Worm (Caenorhabditis elegans) whole organism, L1 larva: ENCODE measurements around the gene C56G2.5.

Experiments
- C16A3.4 ChIP-seq: fragments of 150-350 bp; optimal IDR thresholded peaks from 2 replicates; lab custom pipeline; 2014; ENCODE audit warnings: missing biosample characterization, missing genetic modification characterization
- aly-2 ChIP-seq: fragments of 150-350 bp; optimal IDR thresholded peaks from 2 replicates; lab custom pipeline; 2014; ENCODE audit warnings: missing biosample characterization, missing genetic modification characterization
- blmp-1 ChIP-seq: fragments of 150-350 bp; optimal IDR thresholded peaks from 2 replicates; lab custom pipeline; 2014; ENCODE audit warnings: missing biosample characterization, missing genetic modification characterization
- ceh-8 ChIP-seq: fragments of 200-800 bp; sonication (Bioruptor generic); optimal IDR thresholded peaks from 2 replicates; lab custom pipeline; 2018; ENCODE audit warnings: mild to moderate bottlenecking, missing genetic modification characterization, moderate library complexity, missing compliant biosample characterization
- ces-1 ChIP-seq: fragments of 150-350 bp; optimal IDR thresholded peaks from 2 replicates; lab custom pipeline; 2014; ENCODE audit warnings: missing biosample characterization, missing genetic modification reagents, missing genetic modification characterization
- dpl-1 ChIP-seq, 3 experiments: fragments of 150-350 bp in 2 of 3; sonication (generic microtip) in 1 of 3; optimal IDR thresholded peaks; 2 replicates each; lab custom pipeline; 2014 to 2017; ENCODE audit warnings: missing biosample characterization in 3 of 3, missing genetic modification characterization in 3 of 3, missing genetic modification reagents in 3 of 3
- efl-1 ChIP-seq, 4 experiments: fragments of 150-350 bp; optimal IDR thresholded peaks in 3 of 4; peaks in 1 of 4; 1 replicate in 1 of 4; 2 replicates in 3 of 4; lab custom pipeline; 2014; ENCODE audit warnings: missing biosample characterization in 2 of 4, missing genetic modification characterization in 2 of 4, missing genetic modification reagents in 2 of 4
- fkh-10 ChIP-seq: sonication (generic microtip); optimal IDR thresholded peaks from 2 replicates; lab custom pipeline; 2017; ENCODE audit warnings: missing biosample characterization, missing genetic modification reagents, missing genetic modification characterization
- fkh-4 ChIP-seq: sonication (generic microtip); optimal IDR thresholded peaks from 2 replicates; lab custom pipeline; 2016; ENCODE audit warnings: missing compliant biosample characterization, missing genetic modification characterization, borderline replicate concordance
- fos-1 ChIP-seq: fragments of 150-350 bp; optimal IDR thresholded peaks from 2 replicates; lab custom pipeline; 2014; ENCODE audit warnings: missing biosample characterization, missing genetic modification characterization
- grh-1 ChIP-seq: fragments of 200-800 bp; sonication (Bioruptor generic); IDR thresholded peaks from 2 replicates; pipeline ENCODE4 v1.3.6; 2022; ENCODE audit warnings: missing genetic modification reagents, missing genetic modification characterization, missing compliant biosample characterization
- hlh-17 ChIP-seq: fragments of 200-800 bp; sonication (Bioruptor generic); optimal IDR thresholded peaks from 2 replicates; lab custom pipeline; 2018; ENCODE audit warnings: missing genetic modification characterization, mild to moderate bottlenecking, missing compliant biosample characterization, moderate library complexity, borderline replicate concordance
- hlh-4 ChIP-seq: sonication (generic microtip); optimal IDR thresholded peaks from 2 replicates; lab custom pipeline; 2016; ENCODE audit warnings: mild to moderate bottlenecking, missing genetic modification characterization, missing compliant biosample characterization
- irx-1 ChIP-seq: sonication (generic microtip); optimal IDR thresholded peaks from 2 replicates; lab custom pipeline; 2016; ENCODE audit warnings: missing genetic modification characterization, missing compliant biosample characterization
- jun-1 ChIP-seq: fragments of 150-350 bp; optimal IDR thresholded peaks from 2 replicates; lab custom pipeline; 2014; ENCODE audit warnings: missing biosample characterization, missing genetic modification reagents, missing genetic modification characterization
- lin-13 ChIP-seq: fragments of 150-350 bp; optimal IDR thresholded peaks from 2 replicates; lab custom pipeline; 2014; ENCODE audit warnings: missing biosample characterization, missing genetic modification reagents, missing genetic modification characterization
- lin-14 ChIP-seq: fragments of 200-800 bp; sonication (Bioruptor generic); optimal IDR thresholded peaks from 2 replicates; lab custom pipeline; 2018; ENCODE audit warnings: mild to moderate bottlenecking, missing genetic modification characterization, moderate library complexity, missing compliant biosample characterization
- lin-35 ChIP-seq, 2 experiments: fragments of 150-350 bp; optimal IDR thresholded peaks; 2 replicates each; lab custom pipeline; 2014; ENCODE audit warnings: missing biosample characterization in 2 of 2, missing genetic modification characterization in 2 of 2, missing genetic modification reagents in 2 of 2
- lsy-2 ChIP-seq, 2 experiments: fragments of 150-350 bp; optimal IDR thresholded peaks; 2 replicates each; lab custom pipeline; 2014; ENCODE audit warnings: missing biosample characterization in 2 of 2, missing genetic modification characterization in 2 of 2
- mep-1 ChIP-seq: fragments of 150-350 bp; optimal IDR thresholded peaks from 2 replicates; lab custom pipeline; 2014; ENCODE audit warnings: missing biosample characterization, missing genetic modification characterization
- nhr-19 ChIP-seq: fragments of 200-800 bp; sonication (Bioruptor generic); conservative IDR thresholded peaks from 2 replicates; pipeline ENCODE4 v1.3.6; 2022; ENCODE audit warnings: missing genetic modification characterization, missing compliant biosample characterization
- nhr-47 ChIP-seq: sonication (generic microtip); optimal IDR thresholded peaks from 2 replicates; lab custom pipeline; 2016; ENCODE audit warnings: mild to moderate bottlenecking, missing genetic modification characterization, moderate library complexity, missing compliant biosample characterization
- nhr-71 ChIP-seq: sonication (generic microtip); optimal IDR thresholded peaks from 2 replicates; lab custom pipeline; 2016; ENCODE audit warnings: mild to moderate bottlenecking, missing genetic modification characterization, moderate library complexity, missing compliant biosample characterization
- nhr-77 ChIP-seq: fragments of 150-350 bp; optimal IDR thresholded peaks from 2 replicates; lab custom pipeline; 2014; ENCODE audit warnings: missing biosample characterization, missing genetic modification characterization
- nhr-85 ChIP-seq: sonication (generic microtip); peaks from one replicate; lab custom pipeline; 2016; ENCODE audit warnings: missing genetic modification characterization, inconsistent platforms, missing compliant biosample characterization
- rnt-1 ChIP-seq: sonication (generic microtip); optimal IDR thresholded peaks from 2 replicates; lab custom pipeline; 2016; ENCODE audit warnings: mild to moderate bottlenecking, missing genetic modification characterization, moderate library complexity, missing compliant biosample characterization
- snu-23 ChIP-seq: sonication (generic microtip); optimal IDR thresholded peaks from 2 replicates; lab custom pipeline; 2016; ENCODE audit warnings: missing genetic modification characterization, missing compliant biosample characterization
- swsn-7 ChIP-seq: sonication (generic microtip); optimal IDR thresholded peaks from 2 replicates; lab custom pipeline; 2016; ENCODE audit warnings: missing genetic modification characterization, missing compliant biosample characterization
- unc-30 ChIP-seq: sonication (generic microtip); optimal IDR thresholded peaks from 2 replicates; lab custom pipeline; 2017; ENCODE audit warnings: missing biosample characterization, missing genetic modification characterization
- unc-86 ChIP-seq: sonication (generic microtip); optimal IDR thresholded peaks from 2 replicates; lab custom pipeline; 2016; ENCODE audit warnings: missing genetic modification characterization, missing compliant biosample characterization
- ztf-11 ChIP-seq, 2 experiments: sonication (generic microtip); optimal IDR thresholded peaks; 2 replicates each; lab custom pipeline; 2016 to 2017; ENCODE audit warnings: missing genetic modification characterization in 2 of 2, missing biosample characterization in 1 of 2, missing compliant biosample characterization in 1 of 2

Gene C56G2.5

ce11 chrIII:6337730-6338129, 13.7 kb upstream of the C56G2.5 start:
- peak; percentile 88 for TF ChIP-seq nhr-85 (tag; lab: Kevin White, UChicago)

ce11 chrIII:6334364-6334763, 10.3 kb upstream of the C56G2.5 start:
- TF ChIP-seq lin-14 (GFP tag; lab: Kevin White, UChicago) (peak; percentile 23), fkh-10 (peak; percentile 71), hlh-17 (no peak)

ce11 chrIII:6331211-6331782, 7.3 kb upstream of the C56G2.5 start, which contains the start of gene C56G2.4:
Gene C56G2.4 (plus strand): TSS chrIII:6331732.
- TF ChIP-seq ztf-11 (tag; optimal IDR thresholded peaks at IDR 0.05; lab: Kevin White, UChicago) = no peak
- no peak for TF ChIP-seq jun-1
- TF ChIP-seq lin-14 (GFP tag; lab: Kevin White, UChicago) = peak; percentile 4
- peak; percentile 42 for TF ChIP-seq fkh-10
- no peak for TF ChIP-seq efl-1 (optimal IDR thresholded peaks at IDR 0.05; lab: Kevin White, UChicago)
- TF ChIP-seq efl-1 (GFP tag; optimal IDR thresholded peaks at IDR 0.05 in 1 of 2; lab: Kevin White, UChicago) = peak in 1 of 2 experiments; percentile 25
- TF ChIP-seq swsn-7 (tag; lab: Kevin White, UChicago) = no peak

ce11 chrIII:6317345-6317744, 6.7 kb downstream of the C56G2.5 start:
- TF ChIP-seq fkh-4 (tag; lab: Kevin White, UChicago) = no peak
- no peak for TF ChIP-seq nhr-77 (tag; lab: Kevin White, UChicago)
- TF ChIP-seq nhr-71 (tag; lab: Kevin White, UChicago) = peak; percentile 48
- TF ChIP-seq C16A3.4 (tag; lab: Kevin White, UChicago) = no peak
- peak; percentile 18; the same call in 1 of the 2 replicates for TF ChIP-seq nhr-19 (GFP tag; lab: Robert Waterston, UW)
- TF ChIP-seq irx-1 (tag; lab: Kevin White, UChicago) = no peak
- TF ChIP-seq mep-1 = no peak
- no peak for TF ChIP-seq grh-1 (GFP tag; lab: Robert Waterston, UW)
- TF ChIP-seq lin-14 (GFP tag; lab: Kevin White, UChicago) = peak; percentile 79
- no peak for TF ChIP-seq hlh-4
- TF ChIP-seq lsy-2 (tag; optimal IDR thresholded peaks at IDR 0.05; lab: Kevin White, UChicago) = peak in 1 of 2 experiments; percentile 5
- TF ChIP-seq unc-30 (tag; lab: Kevin White, UChicago) = no peak
- peak; percentile 98 for TF ChIP-seq fkh-10
- no peak for TF ChIP-seq blmp-1
- TF ChIP-seq nhr-47 (tag; lab: Kevin White, UChicago) = peak; percentile 48
- no peak for TF ChIP-seq fos-1 (tag; lab: Kevin White, UChicago)
- no peak for TF ChIP-seq lin-35 (GFP tag; optimal IDR thresholded peaks at IDR 0.05; lab: Kevin White, UChicago)
- TF ChIP-seq lin-13 = no peak
- TF ChIP-seq ces-1 (GFP tag; lab: Kevin White, UChicago) = peak; percentile 81

ce11 chrIII:6316795-6317194, 7.2 kb downstream of the C56G2.5 start:
- TF ChIP-seq rnt-1 (tag; lab: Kevin White, UChicago) (no peak), mep-1 (no peak), ceh-8 (GFP tag; lab: Kevin White, UChicago) (no peak), snu-23 (GFP tag; lab: Kevin White, UChicago) (no peak), unc-86 (no peak), dpl-1 (GFP tag; optimal IDR thresholded peaks at IDR 0.05; lab: Kevin White, UChicago) (no peak)

- TF ChIP-seq lin-14 (GFP tag; lab: Kevin White, UChicago) (peak; percentile 3), aly-2 (tag; lab: Kevin White, UChicago) (no peak)
- TF ChIP-seq, all 84 proteins: peak for 1
Measured at ce11 chrIII:6315515-6315914, 8.5 kb downstream of the C56G2.5 start.
